Fruit fly (Drosophila melanogaster) whole organism, embryonic: ENCODE results near the gene HIP-R.
A peak's percentile ranks its signal among the peaks of the same experiment; 100 is the strongest.

Source experiments
- Atf-2 ChIP-seq: fragments of 200-800 bp; sonication (Bioruptor generic); optimal IDR thresholded peaks from 2 replicates; lab custom pipeline; 2016; ENCODE audit warnings: missing biosample characterization, missing genetic modification characterization
- B-H1 ChIP-seq: fragments of 200-800 bp; sonication (Bioruptor generic); IDR thresholded peaks from 3 replicates; pipeline ENCODE4 v1.3.6; 2022; ENCODE audit warnings: missing biosample characterization, missing genetic modification characterization
- CG11504 ChIP-seq: fragments of 200-800 bp; sonication (Bioruptor generic); optimal IDR thresholded peaks from 3 replicates; lab custom pipeline; 2019; ENCODE audit warnings: missing biosample characterization, mild to moderate bottlenecking, missing genetic modification characterization, moderate library complexity
- CG12942 ChIP-seq: fragments of 200-800 bp; sonication (Bioruptor generic); optimal IDR thresholded peaks from 3 replicates; lab custom pipeline; 2016; ENCODE audit warnings: missing biosample characterization, missing genetic modification characterization
- CG13287 ChIP-seq: fragments of 200-800 bp; sonication (Bioruptor generic); IDR thresholded peaks from 2 replicates; pipeline ENCODE4 v1.3.6; 2022; ENCODE audit warnings: missing biosample characterization, missing genetic modification characterization; ENCODE audit not compliant: partially characterized antibody
- CG15011 ChIP-seq: fragments of 200-800 bp; sonication (Bioruptor generic); optimal IDR thresholded peaks from 3 replicates; lab custom pipeline; 2018; ENCODE audit warnings: missing biosample characterization, mild to moderate bottlenecking, missing genetic modification characterization
- CG1529 ChIP-seq: fragments of 200-800 bp; sonication (Bioruptor generic); optimal IDR thresholded peaks from 3 replicates; lab custom pipeline; 2018; ENCODE audit warnings: missing biosample characterization, missing genetic modification characterization
- CG15601 ChIP-seq: fragments of 200-800 bp; sonication (Bioruptor generic); optimal IDR thresholded peaks from 3 replicates; lab custom pipeline; 2019; ENCODE audit warnings: missing biosample characterization, mild to moderate bottlenecking, missing genetic modification characterization, moderate library complexity
- CG16815 ChIP-seq: fragments of 200-800 bp; sonication (Bioruptor generic); optimal IDR thresholded peaks from 3 replicates; lab custom pipeline; 2017; ENCODE audit warnings: missing biosample characterization, mild to moderate bottlenecking, missing genetic modification characterization
- CG31224 ChIP-seq: fragments of 200-800 bp; sonication (Bioruptor generic); IDR thresholded peaks from 2 replicates; pipeline ENCODE4 v1.3.6; 2022; ENCODE audit warnings: missing biosample characterization, missing genetic modification characterization
- CG31441 ChIP-seq: fragments of 200-800 bp; sonication (Bioruptor generic); IDR thresholded peaks from 2 replicates; pipeline ENCODE4 v1.3.6; 2022; ENCODE audit warnings: missing biosample characterization, missing genetic modification characterization
- CG33213 ChIP-seq: fragments of 200-800 bp; sonication (Bioruptor generic); optimal IDR thresholded peaks from 3 replicates; lab custom pipeline; 2016; ENCODE audit warnings: missing biosample characterization, missing genetic modification characterization
- CG33557 ChIP-seq: fragments of 200-800 bp; sonication (Bioruptor generic); optimal IDR thresholded peaks from 2 replicates; lab custom pipeline; 2019; ENCODE audit warnings: missing biosample characterization, mild to moderate bottlenecking, missing genetic modification characterization, moderate library complexity
- CG34224 ChIP-seq: fragments of 200-800 bp; sonication (Bioruptor generic); IDR thresholded peaks from 3 replicates; pipeline ENCODE4 v1.3.6; 2022; ENCODE audit warnings: missing biosample characterization, missing genetic modification characterization; ENCODE audit not compliant: partially characterized antibody
- CG3995 ChIP-seq: fragments of 200-800 bp; sonication (Bioruptor generic); optimal IDR thresholded peaks from 3 replicates; lab custom pipeline; 2016; ENCODE audit warnings: missing biosample characterization, missing genetic modification characterization
- CG4707 ChIP-seq: fragments of 200-800 bp; sonication (Bioruptor generic); optimal IDR thresholded peaks from 2 replicates; lab custom pipeline; 2018; ENCODE audit warnings: missing biosample characterization, mild to moderate bottlenecking, missing genetic modification characterization, moderate library complexity
- CG4854 ChIP-seq: fragments of 200-800 bp; sonication (Bioruptor generic); optimal IDR thresholded peaks from 2 replicates; lab custom pipeline; 2016; ENCODE audit warnings: missing biosample characterization, missing genetic modification characterization, inconsistent platforms
- CG7372 ChIP-seq: fragments of 200-800 bp; sonication (Bioruptor generic); IDR thresholded peaks from 2 replicates; pipeline ENCODE4 v1.3.6; 2022; ENCODE audit warnings: missing biosample characterization, missing genetic modification characterization
- CG7786 ChIP-seq: fragments of 200-800 bp; sonication (Bioruptor generic); optimal IDR thresholded peaks from 2 replicates; lab custom pipeline; 2016; ENCODE audit warnings: missing biosample characterization, missing genetic modification characterization
- CG7963 ChIP-seq: fragments of 200-800 bp; sonication (Bioruptor generic); IDR thresholded peaks from 3 replicates; pipeline ENCODE4 v1.3.6; 2022; ENCODE audit warnings: missing biosample characterization, missing genetic modification characterization; ENCODE audit not compliant: partially characterized antibody
- CG8281 ChIP-seq: fragments of 200-800 bp; sonication (Bioruptor generic); optimal IDR thresholded peaks from 2 replicates; lab custom pipeline; 2018; ENCODE audit warnings: missing biosample characterization, mild to moderate bottlenecking, missing genetic modification characterization, moderate library complexity
- CG8765 ChIP-seq: fragments of 200-800 bp; sonication (Bioruptor generic); IDR thresholded peaks from 2 replicates; pipeline ENCODE4 v1.3.6; 2022; ENCODE audit warnings: missing biosample characterization, missing genetic modification characterization
- CrebB ChIP-seq: fragments of 200-800 bp; sonication (Bioruptor generic); optimal IDR thresholded peaks from 3 replicates; lab custom pipeline; 2018; ENCODE audit warnings: missing biosample characterization, mild to moderate bottlenecking, missing genetic modification characterization
- D19B ChIP-seq: fragments of 200-800 bp; sonication (Bioruptor generic); optimal IDR thresholded peaks from 2 replicates; lab custom pipeline; 2017; ENCODE audit warnings: missing biosample characterization, mild to moderate bottlenecking, missing genetic modification characterization
- Dad ChIP-seq: fragments of 200-800 bp; sonication (Bioruptor generic); optimal IDR thresholded peaks from 3 replicates; lab custom pipeline; 2016; ENCODE audit warnings: missing biosample characterization, missing genetic modification characterization
- E2f1 ChIP-seq: fragments of 200-800 bp; sonication (Bioruptor generic); IDR thresholded peaks from 2 replicates; pipeline ENCODE4 v1.3.6; 2022; ENCODE audit warnings: missing biosample characterization, missing genetic modification characterization
- Fer1 ChIP-seq: fragments of 200-800 bp; sonication (Bioruptor generic); optimal IDR thresholded peaks from 2 replicates; lab custom pipeline; 2017; ENCODE audit warnings: missing biosample characterization, mild to moderate bottlenecking, missing genetic modification characterization
- Hsf ChIP-seq: fragments of 200-800 bp; sonication (Bioruptor generic); optimal IDR thresholded peaks from 3 replicates; lab custom pipeline; 2016; ENCODE audit warnings: missing biosample characterization, missing genetic modification characterization
- Jarid2 ChIP-seq: fragments of 200-800 bp; sonication (Bioruptor generic); optimal IDR thresholded peaks from 3 replicates; lab custom pipeline; 2017; ENCODE audit warnings: mild to moderate bottlenecking, missing biosample characterization, missing genetic modification reagents, missing genetic modification characterization
- NC2α ChIP-seq: fragments of 200-800 bp; sonication (Bioruptor generic); optimal IDR thresholded peaks from 2 replicates; lab custom pipeline; 2016; ENCODE audit warnings: missing biosample characterization, missing genetic modification characterization
- Poxn ChIP-seq: fragments of 200-800 bp; sonication (Bioruptor generic); IDR thresholded peaks from 2 replicates; pipeline ENCODE4 v1.3.6; 2022; ENCODE audit warnings: missing biosample characterization, missing genetic modification characterization
- Rx ChIP-seq: fragments of 200-800 bp; sonication (Bioruptor generic); IDR thresholded peaks from 2 replicates; pipeline ENCODE4 v1.3.6; 2022; ENCODE audit warnings: missing biosample characterization, missing genetic modification characterization
- Sin3A ChIP-seq: fragments of >200 bp; optimal IDR thresholded peaks from 2 replicates; lab custom pipeline; 2018
- br ChIP-seq: fragments of >200 bp; optimal IDR thresholded peaks from 2 replicates; lab custom pipeline; 2017
- corto ChIP-seq: fragments of 200-800 bp; sonication (Bioruptor generic); optimal IDR thresholded peaks from 2 replicates; lab custom pipeline; 2016; ENCODE audit warnings: missing biosample characterization, mild to moderate bottlenecking, missing genetic modification characterization, moderate library complexity
- dmrt99B ChIP-seq: fragments of 200-800 bp; sonication (Bioruptor generic); optimal IDR thresholded peaks from 2 replicates; lab custom pipeline; 2018; ENCODE audit warnings: missing biosample characterization, mild to moderate bottlenecking, missing genetic modification characterization, moderate library complexity
- dysf ChIP-seq: fragments of 200-800 bp; sonication (Bioruptor generic); IDR thresholded peaks from 3 replicates; pipeline ENCODE4 v1.3.6; 2022; ENCODE audit warnings: missing biosample characterization, missing genetic modification characterization
- esg ChIP-seq: fragments of 200-800 bp; sonication (Bioruptor generic); conservative IDR thresholded peaks from 2 replicates; pipeline ENCODE4 v1.3.6; 2022; ENCODE audit warnings: missing biosample characterization, missing genetic modification characterization
- fd102C ChIP-seq: fragments of 200-800 bp; sonication (Bioruptor generic); optimal IDR thresholded peaks from 2 replicates; lab custom pipeline; 2018; ENCODE audit warnings: missing biosample characterization, mild to moderate bottlenecking, missing genetic modification characterization, moderate library complexity
- fru ChIP-seq: fragments of >200 bp; optimal IDR thresholded peaks from 2 replicates; lab custom pipeline; 2017
- fu2 ChIP-seq: fragments of 200-800 bp; sonication (Bioruptor generic); optimal IDR thresholded peaks from 2 replicates; lab custom pipeline; 2016; ENCODE audit warnings: missing biosample characterization, missing genetic modification characterization
- hbn ChIP-seq: fragments of 200-800 bp; sonication (Bioruptor generic); IDR thresholded peaks from 2 replicates; pipeline ENCODE4 v1.3.6; 2022; ENCODE audit warnings: missing biosample characterization, missing genetic modification characterization; ENCODE audit not compliant: partially characterized antibody
- insv ChIP-seq, 2 experiments: fragments of 200-800 bp; sonication (Bioruptor generic); optimal IDR thresholded peaks; 3 replicates each; lab custom pipeline; 2016 to 2018; ENCODE audit warnings: missing biosample characterization in 2 of 2, missing genetic modification characterization in 2 of 2
- lola ChIP-seq, 3 experiments: fragments of >200 bp in 2 of 3; fragments of 200-800 bp in 1 of 3; sonication (Bioruptor generic) in 1 of 3; optimal IDR thresholded peaks; 2 replicates each; lab custom pipeline; 2017 to 2019; ENCODE audit warnings: missing biosample characterization in 3 of 3, missing genetic modification characterization in 3 of 3, mild to moderate bottlenecking in 1 of 3, moderate library complexity in 1 of 3
- maf-S ChIP-seq: fragments of 200-800 bp; sonication (Bioruptor generic); optimal IDR thresholded peaks from 2 replicates; lab custom pipeline; 2016; ENCODE audit warnings: missing biosample characterization, missing genetic modification characterization
- onecut ChIP-seq: fragments of 200-800 bp; sonication (Bioruptor generic); IDR thresholded peaks from 2 replicates; pipeline ENCODE4 v1.3.6; 2022; ENCODE audit warnings: missing biosample characterization, missing genetic modification characterization
- salm ChIP-seq: fragments of 200-800 bp; sonication (Bioruptor generic); optimal IDR thresholded peaks from 2 replicates; lab custom pipeline; 2018; ENCODE audit warnings: missing biosample characterization, mild to moderate bottlenecking, missing genetic modification characterization
- sd ChIP-seq: fragments of 200-800 bp; sonication (Bioruptor generic); optimal IDR thresholded peaks from 3 replicates; lab custom pipeline; 2018; ENCODE audit warnings: missing biosample characterization, mild to moderate bottlenecking, missing genetic modification characterization, moderate library complexity
- shn ChIP-seq: fragments of 200-800 bp; sonication (Bioruptor generic); optimal IDR thresholded peaks from 3 replicates; lab custom pipeline; 2016; ENCODE audit warnings: missing biosample characterization, missing genetic modification characterization
- sqz ChIP-seq: fragments of 200-800 bp; sonication (Bioruptor generic); optimal IDR thresholded peaks from 3 replicates; lab custom pipeline; 2018; ENCODE audit warnings: missing biosample characterization, mild to moderate bottlenecking, missing genetic modification characterization
- tx ChIP-seq: fragments of 200-800 bp; sonication (Bioruptor generic); optimal IDR thresholded peaks from 2 replicates; lab custom pipeline; 2016; ENCODE audit warnings: missing biosample characterization, missing genetic modification characterization
- wor ChIP-seq: fragments of 200-800 bp; sonication (Bioruptor generic); IDR thresholded peaks from 2 replicates; pipeline ENCODE4 v1.3.6; 2022; ENCODE audit warnings: missing biosample characterization, missing genetic modification characterization
- zen ChIP-seq: fragments of 200-800 bp; sonication (Bioruptor generic); optimal IDR thresholded peaks from 3 replicates; lab custom pipeline; 2018; ENCODE audit warnings: missing biosample characterization, mild to moderate bottlenecking, missing genetic modification characterization, moderate library complexity

The HIP-R gene

DNA sequence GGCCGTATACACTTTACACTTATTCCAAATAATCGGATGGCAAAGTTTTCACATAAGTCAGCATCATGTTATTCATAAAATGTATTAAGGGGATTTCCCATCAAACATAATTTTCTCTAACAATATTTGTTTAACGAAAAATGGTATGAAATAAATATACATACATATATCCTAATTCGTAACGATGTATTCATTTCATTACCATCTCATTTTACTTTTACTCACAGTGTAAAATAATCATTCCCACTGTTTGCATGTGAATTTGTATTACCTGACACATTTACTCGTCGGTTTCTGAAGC is 44.6 kb upstream of the HIP-R start (continued):
- TF ChIP-seq CG8765 (GFP tag; lab: Robert Waterston, UW) (no peak), fru (lab: Kevin White, UChicago) (no peak), Dad (GFP tag; lab: Kevin White, UChicago) (no peak), sd (tag; lab: Kevin White, UChicago) (no peak), CG7786 (GFP tag; lab: Kevin White, UChicago) (no peak), fd102C (GFP tag; lab: Kevin White, UChicago) (no peak), tx (GFP tag; lab: Kevin White, UChicago) (no peak), NC2α (no peak), CG33213 (GFP tag; lab: Kevin White, UChicago) (no peak), CG15011 (no peak), wor (GFP tag; lab: Robert Waterston, UW) (no peak), CrebB (tag; lab: Kevin White, UChicago) (no peak), Fer1 (GFP tag; lab: Kevin White, UChicago) (peak; percentile 24), Hsf (GFP tag; lab: Kevin White, UChicago) (peak; percentile 4), CG13287 (GFP tag; lab: Robert Waterston, UW) (no peak), CG11504 (tag; lab: Kevin White, UChicago) (peak; percentile 61), maf-S (GFP tag; lab: Kevin White, UChicago) (no peak), br (no peak), zen (tag; lab: Kevin White, UChicago) (no peak), dmrt99B (tag; lab: Kevin White, UChicago) (peak; percentile 75), CG4854 (GFP tag; lab: Kevin White, UChicago) (no peak), CG33557 (GFP tag; lab: Kevin White, UChicago) (no peak), CG31441 (GFP tag; lab: Robert Waterston, UW) (no peak), Sin3A (lab: Kevin White, UChicago) (no peak), salm (no peak), B-H1 (no peak), CG15601 (tag; lab: Kevin White, UChicago) (no peak), dysf (GFP tag; lab: Robert Waterston, UW) (peak; percentile 43; the same call in 1 of the 3 replicates), CG16815 (no peak), Rx (no peak), Poxn (GFP tag; lab: Robert Waterston, UW) (no peak), hbn (GFP tag; lab: Robert Waterston, UW) (no peak), Jarid2 (GFP tag; lab: Kevin White, UChicago) (no peak), esg (no peak), sqz (GFP tag; lab: Kevin White, UChicago) (no peak), CG3995 (GFP tag; lab: Kevin White, UChicago) (no peak), fu2 (GFP tag; lab: Kevin White, UChicago) (no peak), Atf-2 (GFP tag; lab: Kevin White, UChicago) (no peak), CG4707 (GFP tag; lab: Kevin White, UChicago) (no peak), CG7963 (GFP tag; lab: Robert Waterston, UW) (no peak), CG34224 (GFP tag; lab: Robert Waterston, UW) (no peak), corto (GFP tag; lab: Kevin White, UChicago) (no peak), CG8281 (tag; lab: Kevin White, UChicago) (no peak), shn (GFP tag; lab: Kevin White, UChicago) (no peak), E2f1 (GFP tag; lab: Robert Waterston, UW) (peak; percentile 43; the same call in 1 of the 2 replicates), CG31224 (no peak), CG12942 (GFP tag; lab: Kevin White, UChicago) (no peak), CG1529 (no peak), CG7372 (GFP tag; lab: Robert Waterston, UW) (no peak), insv (GFP tag; optimal IDR thresholded peaks at IDR 0.05; lab: Kevin White, UChicago) (no peak), lola (GFP tag; optimal IDR thresholded peaks at IDR 0.05; lab: Kevin White, UChicago) (no peak), onecut (no peak), D19B (GFP tag; lab: Kevin White, UChicago) (no peak)
